Worm (Caenorhabditis elegans): ENCODE results near the gene aptf-4.

DNA sequence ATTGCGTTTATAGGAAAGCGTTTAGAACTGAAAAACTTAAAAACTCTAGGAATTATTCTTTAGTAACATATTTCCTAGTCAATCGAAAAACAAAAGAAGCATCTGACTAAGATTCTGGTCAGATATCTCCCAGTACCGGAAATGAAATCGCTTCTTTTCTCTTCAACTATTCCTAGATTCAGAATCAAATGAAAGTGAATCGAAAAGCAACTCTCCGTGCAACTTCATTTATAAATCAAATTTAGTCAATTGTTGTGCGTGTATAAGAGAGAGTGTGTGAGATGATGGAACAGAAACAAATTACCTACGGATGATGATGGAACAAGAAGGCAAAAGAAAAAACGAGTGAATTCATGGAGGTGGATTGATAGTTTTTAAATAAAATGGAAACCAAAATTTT lies 31.6 kb upstream of the aptf-4 start:
- no peak for TF ChIP-seq him-1 (tag; optimal IDR thresholded peaks at IDR 0.05)
- TF ChIP-seq W03F9.2 (tag; optimal IDR thresholded peaks at IDR 0.05) = no peak
- TF ChIP-seq dao-5 (tag; optimal IDR thresholded peaks at IDR 0.05) = no peak
